Worm (Caenorhabditis elegans): Measurements from ENCODE around the gene F46G10.2.

The F46G10.2 gene

ce11 chrX:13362486-13362885 lies 39.7 kb downstream of the F46G10.2 start, which contains the start of gene C49F8.15:
C49F8.15 (minus strand) TSS chrX:13362586.
- TF ChIP-seq unc-62 (GFP tag; optimal IDR thresholded peaks at IDR 0.05) = no peak

- TF ChIP-seq unc-62 (GFP tag; optimal IDR thresholded peaks at IDR 0.05) = no peak
These were observed 42.1 kb downstream of the F46G10.2 start, which contains the start of gene C49F8.1 for ce11 chrX:13364897-13365296. C49F8.1 (minus strand) TSS chrX:13364997.

- no peak for TF ChIP-seq unc-62 (GFP tag; optimal IDR thresholded peaks at IDR 0.05)
These were observed 44.2 kb downstream of the F46G10.2 start for ce11 chrX:13366955-13367354.

ce11 chrX:13368283-13368682 lies 45.5 kb downstream of the F46G10.2 start:
- TF ChIP-seq unc-62 (GFP tag; optimal IDR thresholded peaks at IDR 0.05) = no peak

- TF ChIP-seq unc-62 (GFP tag; optimal IDR thresholded peaks at IDR 0.05) = no peak
These were observed 53.4 kb downstream of the F46G10.2 start for ce11 chrX:13376185-13376584.

- TF ChIP-seq unc-62 (GFP tag; optimal IDR thresholded peaks at IDR 0.05) = no peak
These were observed 54.1 kb downstream of the F46G10.2 start, which contains the start of the genes C49F8.14 and gem-1 for ce11 chrX:13376851-13377250. C49F8.14 (minus strand) TSS chrX:13376949. gem-1 (minus strand) TSS chrX:13376992.
